Fruit fly (Drosophila melanogaster) whole organism, wandering third instar larva: Measurements from ENCODE around the gene CG32037.

Experiments used
- CG32264 ChIP-seq: fragments of 200-800 bp; sonication (Bioruptor generic); optimal IDR thresholded peaks from 2 replicates; lab custom pipeline; 2016; ENCODE audit warnings: missing biosample characterization, missing genetic modification characterization
- Dfd ChIP-seq: fragments of >200 bp; optimal IDR thresholded peaks from 2 replicates; lab custom pipeline; 2017; ENCODE audit warnings: missing biosample characterization, missing genetic modification characterization
- fru ChIP-seq: fragments of 200-800 bp; sonication (Bioruptor generic); optimal IDR thresholded peaks from 3 replicates; lab custom pipeline; 2016; ENCODE audit warnings: missing biosample characterization, mild to moderate bottlenecking, missing genetic modification characterization
- lola ChIP-seq: fragments of >200 bp; optimal IDR thresholded peaks from 2 replicates; lab custom pipeline; 2017; ENCODE audit warnings: missing biosample characterization, missing genetic modification characterization
- rgr ChIP-seq: fragments of 200-800 bp; sonication (Bioruptor generic); optimal IDR thresholded peaks from 3 replicates; lab custom pipeline; 2016; ENCODE audit warnings: missing biosample characterization, mild to moderate bottlenecking, missing genetic modification characterization

- TF ChIP-seq Dfd (GFP tag; lab: Kevin White, UChicago) (no peak), rgr (GFP tag; lab: Kevin White, UChicago) (no peak), fru (no peak), lola (GFP tag; lab: Kevin White, UChicago) (no peak), CG32264 (GFP tag; lab: Kevin White, UChicago) (no peak)
Measured at dm6 chr3L:9501298-9501697, 9.3 kb upstream of the CG32037 start.
